Fruit fly (Drosophila melanogaster) whole organism: Measurements from ENCODE around the gene alpha-PheRS.

Source experiments
- CG8478 ChIP-seq: fragments of >200 bp; optimal IDR thresholded peaks from 2 replicates; lab custom pipeline; 2018; ENCODE audit warnings: inconsistent platforms
- Dll ChIP-seq: fragments of >200 bp; optimal IDR thresholded peaks from 2 replicates; lab custom pipeline; 2017
- pan ChIP-seq: fragments of >200 bp; optimal IDR thresholded peaks from 2 replicates; lab custom pipeline; 2017

dm6 chrX:8147649-8148048 lies 2.2 kb upstream of the alpha-PheRS start, which contains the start of gene CG15336:
- no peak for TF ChIP-seq Dll (lab: Kevin White, UChicago)
- no peak for TF ChIP-seq pan (lab: Kevin White, UChicago)
- TF ChIP-seq CG8478 (lab: Kevin White, UChicago): no peak
